Worm (Caenorhabditis elegans) whole organism, early embryonic: ENCODE measurements around the gene F38B2.3.

Experiments
- ama-1 ChIP-seq: fragments of 150-350 bp; optimal IDR thresholded peaks from 2 replicates; lab custom pipeline; 2014
- flt-1 ChIP-seq: fragments of 200-800 bp; sonication (Bioruptor generic); IDR thresholded peaks from 2 replicates; pipeline ENCODE4 v1.3.6; 2022; ENCODE audit warnings: missing genetic modification characterization, missing compliant biosample characterization
- scrt-1 ChIP-seq: fragments of 200-800 bp; sonication (Bioruptor generic); IDR thresholded peaks from 2 replicates; pipeline ENCODE4 v1.3.6; 2022; ENCODE audit warnings: missing genetic modification characterization, missing compliant biosample characterization

DNA sequence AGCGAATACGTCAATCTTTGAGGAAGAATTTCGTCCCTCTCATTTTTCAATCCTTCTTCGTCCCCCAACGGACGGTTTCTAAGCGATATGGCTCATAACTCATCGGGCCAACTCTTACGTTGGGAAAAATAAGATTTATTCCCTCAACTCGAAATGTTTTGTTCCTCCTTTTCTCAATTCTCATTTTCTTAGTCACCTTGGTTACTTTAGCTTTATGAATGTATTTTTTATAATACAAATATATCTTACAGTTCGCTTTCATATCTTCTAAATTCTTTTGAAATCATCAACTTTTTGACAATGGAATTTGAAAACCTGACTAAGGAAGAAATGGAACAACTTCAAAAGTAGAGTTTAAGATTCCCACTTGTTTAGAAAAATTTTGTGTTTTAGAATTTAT, 43.3 kb upstream of the F38B2.3 start, which contains the start of gene npr-9:
- TF ChIP-seq scrt-1 (GFP tag; lab: Robert Waterston, UW) (no peak), ama-1 (lab: Kevin White, UChicago) (no peak), flt-1 (GFP tag; lab: Robert Waterston, UW) (no peak)
